Fruit fly (Drosophila melanogaster) whole organism, prepupa: ENCODE measurements around the gene CG31960.

Experiments used
- Blimp-1 ChIP-seq: fragments of 200-800 bp; sonication (Bioruptor generic); optimal IDR thresholded peaks from 3 replicates; lab custom pipeline; 2017; ENCODE audit warnings: missing biosample characterization, missing genetic modification characterization, mild to moderate bottlenecking, moderate library complexity, missing genetic modification reagents
- CG10669 ChIP-seq: fragments of 200-800 bp; sonication (Bioruptor generic); optimal IDR thresholded peaks from 3 replicates; lab custom pipeline; 2018; ENCODE audit warnings: missing biosample characterization, mild to moderate bottlenecking, missing genetic modification characterization, moderate library complexity
- CG11294 ChIP-seq: fragments of 200-800 bp; sonication (Bioruptor generic); IDR thresholded peaks from 2 replicates; pipeline ENCODE4 v1.3.6; 2022; ENCODE audit warnings: missing biosample characterization, missing genetic modification characterization
- CG11762 ChIP-seq: fragments of 200-800 bp; sonication (Bioruptor generic); optimal IDR thresholded peaks from 3 replicates; lab custom pipeline; 2016; ENCODE audit warnings: missing biosample characterization, missing genetic modification characterization; ENCODE audit not compliant: insufficient read depth
- CG11902 ChIP-seq: fragments of 200-800 bp; sonication (Bioruptor generic); optimal IDR thresholded peaks from 3 replicates; lab custom pipeline; 2016; ENCODE audit warnings: missing biosample characterization, missing genetic modification characterization
- CG15336 ChIP-seq: fragments of 200-800 bp; sonication (Bioruptor generic); IDR thresholded peaks from 2 replicates; pipeline ENCODE4 v1.3.6; 2022; ENCODE audit warnings: missing biosample characterization, missing genetic modification characterization
- CG1621 ChIP-seq: fragments of 200-800 bp; sonication (Bioruptor generic); optimal IDR thresholded peaks from 3 replicates; lab custom pipeline; 2018; ENCODE audit warnings: missing biosample characterization, mild to moderate bottlenecking, missing genetic modification characterization
- CG16779 ChIP-seq: fragments of 200-800 bp; sonication (Bioruptor generic); optimal IDR thresholded peaks from 3 replicates; lab custom pipeline; 2017; ENCODE audit warnings: missing biosample characterization, mild to moderate bottlenecking, missing genetic modification characterization
- CG3032 ChIP-seq: fragments of 200-800 bp; optimal IDR thresholded peaks from 2 replicates; lab custom pipeline; 2019; ENCODE audit warnings: missing biosample characterization, mild to moderate bottlenecking, missing genetic modification characterization, moderate library complexity
- CG31627 ChIP-seq: fragments of 200-800 bp; sonication (Bioruptor generic); optimal IDR thresholded peaks from 3 replicates; lab custom pipeline; 2016; ENCODE audit warnings: missing biosample characterization, missing genetic modification characterization
- CG34406 ChIP-seq: fragments of 200-800 bp; sonication (Bioruptor generic); optimal IDR thresholded peaks from 3 replicates; lab custom pipeline; 2016; ENCODE audit warnings: missing biosample characterization, missing genetic modification characterization
- CG3919 ChIP-seq: fragments of 200-800 bp; sonication (Bioruptor generic); optimal IDR thresholded peaks from 3 replicates; lab custom pipeline; 2016; ENCODE audit warnings: missing biosample characterization, missing genetic modification characterization
- CG6163 ChIP-seq: fragments of 200-800 bp; sonication (Bioruptor generic); IDR thresholded peaks from 3 replicates; pipeline ENCODE4 v1.3.6; 2022; ENCODE audit warnings: missing biosample characterization, missing genetic modification characterization
- CG6792 ChIP-seq: fragments of 200-800 bp; sonication (Bioruptor generic); optimal IDR thresholded peaks from 3 replicates; lab custom pipeline; 2016; ENCODE audit warnings: missing biosample characterization, missing genetic modification characterization
- CG6808 ChIP-seq: fragments of 200-800 bp; sonication (Bioruptor generic); optimal IDR thresholded peaks from 3 replicates; lab custom pipeline; 2017; ENCODE audit warnings: missing biosample characterization, missing genetic modification characterization, mild to moderate bottlenecking, moderate library complexity, missing genetic modification reagents
- CG7368 ChIP-seq: fragments of 200-800 bp; sonication (Bioruptor generic); optimal IDR thresholded peaks from 3 replicates; lab custom pipeline; 2016; ENCODE audit warnings: missing biosample characterization, missing genetic modification characterization
- CG8119 ChIP-seq: fragments of 200-800 bp; sonication (Bioruptor generic); IDR thresholded peaks from 3 replicates; pipeline ENCODE4 v1.3.6; 2022; ENCODE audit warnings: missing biosample characterization, missing genetic modification characterization
- CG8632 ChIP-seq: fragments of 200-800 bp; sonication (Bioruptor generic); optimal IDR thresholded peaks from 3 replicates; lab custom pipeline; 2016; ENCODE audit warnings: missing biosample characterization, missing genetic modification characterization
- CG9139 ChIP-seq: fragments of 200-800 bp; sonication (Bioruptor generic); optimal IDR thresholded peaks from 3 replicates; lab custom pipeline; 2017; ENCODE audit warnings: missing biosample characterization, mild to moderate bottlenecking, missing genetic modification characterization
- Eip75B ChIP-seq: fragments of 200-800 bp; sonication (Bioruptor generic); optimal IDR thresholded peaks from 3 replicates; lab custom pipeline; 2016; ENCODE audit warnings: missing biosample characterization, missing genetic modification characterization
- Eip78C ChIP-seq: fragments of 200-800 bp; sonication (Bioruptor generic); peaks from one replicate; lab custom pipeline; 2016; ENCODE audit warnings: missing biosample characterization, missing genetic modification characterization
- Ets96B ChIP-seq: fragments of 200-800 bp; optimal IDR thresholded peaks from 2 replicates; lab custom pipeline; 2019; ENCODE audit warnings: missing biosample characterization, mild to moderate bottlenecking, missing genetic modification characterization, moderate library complexity
- Gug ChIP-seq: fragments of 200-800 bp; sonication (Bioruptor generic); IDR thresholded peaks from 2 replicates; pipeline ENCODE4 v1.3.6; 2022; ENCODE audit warnings: missing biosample characterization, missing genetic modification characterization
- Hr38 ChIP-seq: sonication (Bioruptor generic); optimal IDR thresholded peaks from 2 replicates; lab custom pipeline; 2016; ENCODE audit warnings: missing biosample characterization, missing genetic modification characterization
- Hr39 ChIP-seq: fragments of 200-800 bp; sonication (Bioruptor generic); optimal IDR thresholded peaks from 2 replicates; lab custom pipeline; 2016; ENCODE audit warnings: missing biosample characterization, missing genetic modification characterization
- Lpt ChIP-seq: fragments of 200-800 bp; sonication (Bioruptor generic); optimal IDR thresholded peaks from 3 replicates; lab custom pipeline; 2016; ENCODE audit warnings: missing biosample characterization, missing genetic modification characterization
- Met ChIP-seq: fragments of 200-800 bp; sonication (Bioruptor generic); optimal IDR thresholded peaks from 3 replicates; lab custom pipeline; 2016; ENCODE audit warnings: missing biosample characterization, missing genetic modification characterization
- OdsH ChIP-seq: fragments of 200-800 bp; sonication (Bioruptor generic); optimal IDR thresholded peaks from 3 replicates; lab custom pipeline; 2016; ENCODE audit warnings: missing biosample characterization, missing genetic modification characterization
- Smox ChIP-seq: fragments of 200-800 bp; sonication (Bioruptor generic); optimal IDR thresholded peaks from 3 replicates; lab custom pipeline; 2016; ENCODE audit warnings: missing biosample characterization, missing genetic modification characterization
- Sox14 ChIP-seq: fragments of 200-800 bp; sonication (Bioruptor generic); optimal IDR thresholded peaks from 3 replicates; lab custom pipeline; 2016; ENCODE audit warnings: missing biosample characterization, missing genetic modification characterization
- dac ChIP-seq: fragments of 200-800 bp; sonication (Bioruptor generic); optimal IDR thresholded peaks from 2 replicates; lab custom pipeline; 2017; ENCODE audit warnings: missing biosample characterization, mild to moderate bottlenecking, missing genetic modification characterization
- dsx ChIP-seq: fragments of 200-800 bp; optimal IDR thresholded peaks from 3 replicates; lab custom pipeline; 2019; ENCODE audit warnings: missing biosample characterization, mild to moderate bottlenecking, missing genetic modification characterization, moderate library complexity; ENCODE audit not compliant: poor library complexity, severe bottlenecking
- eg ChIP-seq: fragments of 200-800 bp; sonication (Bioruptor generic); IDR thresholded peaks from 3 replicates; pipeline ENCODE4 v1.3.6; 2022; ENCODE audit warnings: missing biosample characterization, missing genetic modification characterization
- esn ChIP-seq: fragments of 200-800 bp; sonication (Bioruptor generic); optimal IDR thresholded peaks from 2 replicates; lab custom pipeline; 2016; ENCODE audit warnings: missing biosample characterization, mild to moderate bottlenecking, missing genetic modification characterization, moderate library complexity
- fd59A ChIP-seq: fragments of 200-800 bp; sonication (Bioruptor generic); optimal IDR thresholded peaks from 2 replicates; lab custom pipeline; 2017; ENCODE audit warnings: missing biosample characterization, mild to moderate bottlenecking, missing genetic modification characterization, missing genetic modification reagents
- fd85E ChIP-seq: fragments of 200-800 bp; sonication (Bioruptor generic); optimal IDR thresholded peaks from 3 replicates; lab custom pipeline; 2016; ENCODE audit warnings: missing biosample characterization, missing genetic modification characterization
- fkh ChIP-seq: fragments of 200-800 bp; sonication (Bioruptor generic); optimal IDR thresholded peaks from 3 replicates; lab custom pipeline; 2017; ENCODE audit warnings: missing biosample characterization, mild to moderate bottlenecking, missing genetic modification characterization, moderate library complexity
- lz ChIP-seq: fragments of 200-800 bp; sonication (Bioruptor generic); optimal IDR thresholded peaks from 3 replicates; lab custom pipeline; 2016; ENCODE audit warnings: missing biosample characterization, missing genetic modification characterization
- net ChIP-seq: fragments of 200-800 bp; sonication (Bioruptor generic); optimal IDR thresholded peaks from 3 replicates; lab custom pipeline; 2016; ENCODE audit warnings: missing biosample characterization, missing genetic modification characterization
- salr ChIP-seq, 2 experiments: fragments of 200-800 bp; sonication (Bioruptor generic); optimal IDR thresholded peaks; 3 replicates each; lab custom pipeline; 2016 to 2018; ENCODE audit warnings: missing biosample characterization in 2 of 2, missing genetic modification characterization in 2 of 2, mild to moderate bottlenecking in 1 of 2
- spab ChIP-seq: fragments of 200-800 bp; sonication (Bioruptor generic); optimal IDR thresholded peaks from 2 replicates; lab custom pipeline; 2017; ENCODE audit warnings: missing biosample characterization, mild to moderate bottlenecking, missing genetic modification characterization, missing genetic modification reagents
- ss ChIP-seq, 2 experiments: fragments of 200-800 bp; sonication (Bioruptor generic); optimal IDR thresholded peaks; 2 replicates in 1 of 2; 3 replicates in 1 of 2; lab custom pipeline; 2017 to 2018; ENCODE audit warnings: mild to moderate bottlenecking in 2 of 2, missing biosample characterization in 2 of 2, missing genetic modification characterization in 2 of 2, moderate library complexity in 1 of 2
- svp ChIP-seq: fragments of 200-800 bp; sonication (Bioruptor generic); peaks from one replicate; lab custom pipeline; 2016; ENCODE audit warnings: missing biosample characterization, missing genetic modification characterization
- topi ChIP-seq: fragments of 200-800 bp; sonication (Bioruptor generic); optimal IDR thresholded peaks from 3 replicates; lab custom pipeline; 2016; ENCODE audit warnings: missing biosample characterization, missing genetic modification characterization
- vri ChIP-seq: fragments of 200-800 bp; sonication (Bioruptor generic); optimal IDR thresholded peaks from 3 replicates; lab custom pipeline; 2016; ENCODE audit warnings: missing biosample characterization, mild to moderate bottlenecking, missing genetic modification characterization

CG31960 gene

DNA sequence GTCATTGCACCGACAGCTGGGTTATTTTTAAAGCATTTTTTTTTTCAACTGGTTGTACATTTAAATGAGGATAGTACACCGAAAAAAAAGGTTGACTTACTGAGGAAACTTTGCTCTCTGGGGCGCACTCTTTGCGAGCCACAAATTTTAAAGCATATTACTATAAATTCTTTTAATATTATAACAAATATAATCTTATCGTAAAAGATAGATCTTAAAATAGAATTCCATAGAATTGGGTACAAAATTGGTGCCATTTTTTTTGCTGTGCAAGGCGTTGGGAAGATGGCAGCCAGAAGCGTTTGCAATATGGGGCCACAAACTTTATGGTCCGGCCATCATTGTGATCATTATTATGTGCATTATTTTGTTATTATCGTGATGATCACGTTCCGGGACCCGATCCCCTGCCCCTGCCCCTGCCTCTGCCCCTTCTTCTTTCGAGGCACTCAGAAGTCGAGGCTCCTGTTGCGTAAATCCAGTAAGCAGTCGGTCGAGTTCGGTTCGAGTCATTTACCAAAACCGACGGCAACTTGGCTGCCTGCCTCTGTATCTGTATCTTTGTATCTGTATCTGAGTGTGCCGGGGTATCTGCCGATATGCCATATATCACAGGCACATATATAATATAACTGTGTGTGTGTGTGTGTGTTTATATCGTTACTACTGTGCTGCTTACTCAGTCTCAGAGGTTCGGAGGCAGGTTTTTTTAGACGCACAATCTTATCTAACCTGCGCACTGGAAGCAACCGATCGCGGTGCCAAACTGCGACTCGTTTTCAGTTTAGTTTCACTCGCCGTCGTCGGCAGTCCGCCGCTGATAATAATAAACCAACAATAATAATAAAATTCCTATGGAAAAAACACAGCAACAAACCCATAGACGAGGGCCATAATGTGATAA is 6.3 kb upstream of the CG31960 start (continued):
- peak; percentile 81 for TF ChIP-seq CG6792
- peak; percentile 63 for TF ChIP-seq CG11902 (GFP tag; lab: Kevin White, UChicago)
- peak; percentile 68 for TF ChIP-seq CG1621 (tag; lab: Kevin White, UChicago)
- TF ChIP-seq CG8119 (GFP tag; lab: Robert Waterston, UW) = peak; percentile 77
- peak; percentile 79 for TF ChIP-seq spab
- TF ChIP-seq dac (GFP tag; lab: Kevin White, UChicago) = peak; percentile 49
- peak; percentile 78 for TF ChIP-seq fd59A (GFP tag; lab: Kevin White, UChicago)
- TF ChIP-seq Smox (GFP tag; lab: Kevin White, UChicago) = peak; percentile 64
- TF ChIP-seq CG7368 = peak; percentile 31
- TF ChIP-seq esn (GFP tag; lab: Kevin White, UChicago) = peak; percentile 85
- TF ChIP-seq ss (GFP tag; optimal IDR thresholded peaks at IDR 0.05; lab: Kevin White, UChicago) = peak; percentile 68 to 71
- TF ChIP-seq OdsH (GFP tag; lab: Kevin White, UChicago) = peak; percentile 87
- TF ChIP-seq Hr39 = peak; percentile 64
- peak; percentile 65 for TF ChIP-seq vri (GFP tag; lab: Kevin White, UChicago)
- peak; percentile 87 for TF ChIP-seq Ets96B
- peak; percentile 38 for TF ChIP-seq CG16779
- peak; percentile 81 for TF ChIP-seq eg (GFP tag; lab: Robert Waterston, UW)
- TF ChIP-seq CG10669 (GFP tag; lab: Kevin White, UChicago) = peak; percentile 82
- TF ChIP-seq Gug (GFP tag; lab: Robert Waterston, UW) = peak; percentile 56
- peak; percentile 50 for TF ChIP-seq Blimp-1 (GFP tag; lab: Kevin White, UChicago)
- peak; percentile 52 for TF ChIP-seq CG9139
- peak; percentile 74 for TF ChIP-seq Met (GFP tag; lab: Kevin White, UChicago)
- TF ChIP-seq CG6163 (GFP tag; lab: Robert Waterston, UW) = peak; percentile 84
- TF ChIP-seq lz = peak; percentile 67
- peak; percentile 83 for TF ChIP-seq CG34406 (GFP tag; lab: Kevin White, UChicago)
- TF ChIP-seq Eip75B (GFP tag; lab: Kevin White, UChicago) = peak; percentile 48
- TF ChIP-seq CG15336 = peak; percentile 80
- peak; percentile 42; the same call in 1 of the 2 replicates for TF ChIP-seq CG11294 (GFP tag; lab: Robert Waterston, UW)
- peak; percentile 75 for TF ChIP-seq CG8632 (GFP tag; lab: Kevin White, UChicago)
- peak; percentile 66 for TF ChIP-seq Sox14 (GFP tag; lab: Kevin White, UChicago)
- peak; percentile 47 for TF ChIP-seq Lpt (GFP tag; lab: Kevin White, UChicago)
- TF ChIP-seq Eip78C (GFP tag; lab: Kevin White, UChicago) = peak; percentile 93
- TF ChIP-seq CG11762 (GFP tag; lab: Kevin White, UChicago) = peak; percentile 69
- peak; percentile 54 for TF ChIP-seq fkh (GFP tag; lab: Kevin White, UChicago)
- peak; percentile 83 for TF ChIP-seq CG3032 (tag; lab: Kevin White, UChicago)

- TF ChIP-seq Ets96B (no peak), ss (GFP tag; optimal IDR thresholded peaks at IDR 0.05; lab: Kevin White, UChicago) (no peak), CG6808 (no peak), fd85E (GFP tag; lab: Kevin White, UChicago) (no peak), Blimp-1 (GFP tag; lab: Kevin White, UChicago) (no peak), net (GFP tag; lab: Kevin White, UChicago) (no peak), CG7368 (no peak), CG3919 (no peak), vri (GFP tag; lab: Kevin White, UChicago) (peak; percentile 14), topi (GFP tag; lab: Kevin White, UChicago) (no peak), Hr38 (no peak), eg (GFP tag; lab: Robert Waterston, UW) (no peak), CG8119 (GFP tag; lab: Robert Waterston, UW) (no peak), lz (peak; percentile 4), salr (GFP tag; optimal IDR thresholded peaks at IDR 0.05; lab: Kevin White, UChicago) (peak in 1 of 2 experiments; percentile 8), CG6792 (no peak), Hr39 (no peak), Lpt (GFP tag; lab: Kevin White, UChicago) (no peak), Eip78C (GFP tag; lab: Kevin White, UChicago) (peak; percentile 80), CG9139 (no peak), CG31627 (GFP tag; lab: Kevin White, UChicago) (no peak), Met (GFP tag; lab: Kevin White, UChicago) (peak; percentile 8), svp (GFP tag; lab: Kevin White, UChicago) (peak; percentile 71), CG11762 (GFP tag; lab: Kevin White, UChicago) (no peak), CG11902 (GFP tag; lab: Kevin White, UChicago) (no peak), dsx (GFP tag; lab: Kevin White, UChicago) (no peak)
Measured at dm6 chr2L:3779143-3779788, 5.5 kb upstream of the CG31960 start.
